Fruit fly (Drosophila melanogaster) whole organism, embryonic: Measurements from ENCODE around the gene CG15439.
A peak's percentile ranks its signal among the peaks of the same experiment; 100 is the strongest.

ENCODE experiments used
- Aef1 ChIP-seq: fragments of 200-800 bp; sonication (Bioruptor generic); IDR thresholded peaks from 3 replicates; pipeline ENCODE4 v1.3.6; 2022; ENCODE audit warnings: missing biosample characterization, missing genetic modification characterization
- Antp ChIP-seq: fragments of 200-800 bp; sonication (Bioruptor generic); optimal IDR thresholded peaks from 3 replicates; lab custom pipeline; 2016; ENCODE audit warnings: missing biosample characterization, missing genetic modification characterization
- CG10979 ChIP-seq: fragments of 200-800 bp; sonication (Bioruptor generic); optimal IDR thresholded peaks from 2 replicates; lab custom pipeline; 2018; ENCODE audit warnings: missing biosample characterization, mild to moderate bottlenecking, missing genetic modification characterization, moderate library complexity
- CG11093 ChIP-seq: fragments of 200-800 bp; sonication (Bioruptor generic); IDR thresholded peaks from 3 replicates; pipeline ENCODE4 v1.3.6; 2022; ENCODE audit warnings: missing biosample characterization, missing genetic modification characterization
- CG13894 ChIP-seq: fragments of 200-800 bp; sonication (Bioruptor generic); optimal IDR thresholded peaks from 3 replicates; lab custom pipeline; 2018; ENCODE audit warnings: missing biosample characterization, mild to moderate bottlenecking, missing genetic modification characterization, moderate library complexity
- CG15073 ChIP-seq: fragments of 200-800 bp; sonication (Bioruptor generic); optimal IDR thresholded peaks from 2 replicates; lab custom pipeline; 2016; ENCODE audit warnings: missing biosample characterization, missing genetic modification characterization
- CG15269 ChIP-seq: fragments of 200-800 bp; sonication (Bioruptor generic); optimal IDR thresholded peaks from 2 replicates; lab custom pipeline; 2018; ENCODE audit warnings: missing biosample characterization, mild to moderate bottlenecking, missing genetic modification characterization, moderate library complexity
- CG1603 ChIP-seq: fragments of 200-800 bp; sonication (Bioruptor generic); optimal IDR thresholded peaks from 2 replicates; lab custom pipeline; 2019; ENCODE audit warnings: missing biosample characterization, mild to moderate bottlenecking, missing genetic modification characterization, moderate library complexity
- CG17359 ChIP-seq: fragments of 200-800 bp; sonication (Bioruptor generic); optimal IDR thresholded peaks from 3 replicates; lab custom pipeline; 2018; ENCODE audit warnings: missing biosample characterization, mild to moderate bottlenecking, missing genetic modification characterization, moderate library complexity
- CG18011 ChIP-seq: fragments of 200-800 bp; sonication (Bioruptor generic); optimal IDR thresholded peaks from 2 replicates; lab custom pipeline; 2017; ENCODE audit warnings: missing biosample characterization, missing genetic modification characterization, mild to moderate bottlenecking, moderate library complexity, missing genotype
- CG2678 ChIP-seq: fragments of 200-800 bp; sonication (Bioruptor generic); optimal IDR thresholded peaks from 3 replicates; lab custom pipeline; 2019; ENCODE audit warnings: missing biosample characterization, mild to moderate bottlenecking, missing genetic modification characterization, moderate library complexity
- CG2889 ChIP-seq: fragments of 200-800 bp; sonication (Bioruptor generic); IDR thresholded peaks from 3 replicates; pipeline ENCODE4 v1.3.6; 2022; ENCODE audit warnings: missing biosample characterization, missing genetic modification characterization
- CG30403 ChIP-seq: fragments of 200-800 bp; sonication (Bioruptor generic); optimal IDR thresholded peaks from 3 replicates; lab custom pipeline; 2016; ENCODE audit warnings: missing biosample characterization, missing genetic modification characterization
- CG34376 ChIP-seq: fragments of 200-800 bp; sonication (Bioruptor generic); optimal IDR thresholded peaks from 2 replicates; lab custom pipeline; 2018; ENCODE audit warnings: missing biosample characterization, mild to moderate bottlenecking, missing genetic modification characterization
- CG3838 ChIP-seq: fragments of 200-800 bp; sonication (Bioruptor generic); optimal IDR thresholded peaks from 3 replicates; lab custom pipeline; 2016; ENCODE audit warnings: missing biosample characterization, missing genetic modification characterization
- CG6791 ChIP-seq: fragments of 200-800 bp; sonication (Bioruptor generic); IDR thresholded peaks from 3 replicates; pipeline ENCODE4 v1.3.6; 2022; ENCODE audit warnings: missing biosample characterization, missing genetic modification characterization; ENCODE audit not compliant: partially characterized antibody
- Gsc ChIP-seq: fragments of 200-800 bp; sonication (Bioruptor generic); IDR thresholded peaks from 2 replicates; pipeline ENCODE4 v1.3.6; 2022; ENCODE audit warnings: missing biosample characterization, missing genetic modification characterization
- HmgD ChIP-seq: fragments of 200-800 bp; sonication (Bioruptor generic); optimal IDR thresholded peaks from 3 replicates; lab custom pipeline; 2016; ENCODE audit warnings: missing biosample characterization, missing genetic modification characterization
- Lim3 ChIP-seq: fragments of 200-800 bp; sonication (Bioruptor generic); IDR thresholded peaks from 2 replicates; pipeline ENCODE4 v1.3.6; 2022; ENCODE audit warnings: missing biosample characterization, missing genetic modification characterization
- Mrtf ChIP-seq: fragments of 200-800 bp; sonication (Bioruptor generic); IDR thresholded peaks from 3 replicates; pipeline ENCODE4 v1.3.6; 2022; ENCODE audit warnings: missing biosample characterization, missing genetic modification characterization
- NFAT ChIP-seq: fragments of 200-800 bp; sonication (Bioruptor generic); IDR thresholded peaks from 2 replicates; pipeline ENCODE4 v1.3.6; 2022; ENCODE audit warnings: missing biosample characterization, missing genetic modification characterization
- Nf-YA ChIP-seq: fragments of 200-800 bp; sonication (Bioruptor generic); IDR thresholded peaks from 2 replicates; pipeline ENCODE4 v1.3.6; 2022; ENCODE audit warnings: missing biosample characterization, missing genetic modification characterization
- Nf-YB ChIP-seq: fragments of 200-800 bp; sonication (Bioruptor generic); optimal IDR thresholded peaks from 3 replicates; lab custom pipeline; 2019; ENCODE audit warnings: missing biosample characterization, mild to moderate bottlenecking, missing genetic modification characterization, moderate library complexity
- Ravus ChIP-seq: fragments of 200-800 bp; sonication (Bioruptor generic); IDR thresholded peaks from 2 replicates; pipeline ENCODE4 v1.3.6; 2022; ENCODE audit warnings: missing biosample characterization, missing genetic modification characterization
- Sox102F ChIP-seq: fragments of 200-800 bp; sonication (Bioruptor generic); optimal IDR thresholded peaks from 2 replicates; lab custom pipeline; 2018; ENCODE audit warnings: missing biosample characterization, mild to moderate bottlenecking, missing genetic modification characterization, moderate library complexity
- Stat92E ChIP-seq, 3 experiments: fragments of >200 bp in 2 of 3; fragments of 200-800 bp in 1 of 3; sonication (Bioruptor generic) in 1 of 3; optimal IDR thresholded peaks; 2 replicates each; lab custom pipeline; 2017 to 2019; ENCODE audit warnings: missing biosample characterization in 3 of 3, missing genetic modification characterization in 3 of 3, mild to moderate bottlenecking in 1 of 3, moderate library complexity in 1 of 3
- Vsx1 ChIP-seq: fragments of 200-800 bp; sonication (Bioruptor generic); optimal IDR thresholded peaks from 2 replicates; lab custom pipeline; 2017; ENCODE audit warnings: missing biosample characterization, mild to moderate bottlenecking, missing genetic modification characterization, missing genetic modification reagents
- ac ChIP-seq: fragments of 200-800 bp; sonication (Bioruptor generic); optimal IDR thresholded peaks from 3 replicates; lab custom pipeline; 2017; ENCODE audit warnings: missing biosample characterization, mild to moderate bottlenecking, missing genetic modification characterization
- bab2 ChIP-seq: fragments of 200-800 bp; sonication (Bioruptor generic); optimal IDR thresholded peaks from 2 replicates; lab custom pipeline; 2016; ENCODE audit warnings: missing biosample characterization, missing genetic modification characterization
- da ChIP-seq: fragments of 200-800 bp; sonication (Bioruptor generic); optimal IDR thresholded peaks from 2 replicates; lab custom pipeline; 2016; ENCODE audit warnings: missing biosample characterization, missing genetic modification characterization
- dm ChIP-seq: fragments of 200-800 bp; sonication (Bioruptor generic); optimal IDR thresholded peaks from 3 replicates; lab custom pipeline; 2016; ENCODE audit warnings: missing biosample characterization, missing genetic modification characterization
- dmrt11E ChIP-seq: fragments of 200-800 bp; sonication (Bioruptor generic); optimal IDR thresholded peaks from 3 replicates; lab custom pipeline; 2018; ENCODE audit warnings: missing biosample characterization, mild to moderate bottlenecking, missing genetic modification characterization, moderate library complexity
- dmrt99B ChIP-seq: fragments of 200-800 bp; sonication (Bioruptor generic); optimal IDR thresholded peaks from 2 replicates; lab custom pipeline; 2018; ENCODE audit warnings: missing biosample characterization, mild to moderate bottlenecking, missing genetic modification characterization, moderate library complexity
- ewg ChIP-seq: fragments of 200-800 bp; sonication (Bioruptor generic); optimal IDR thresholded peaks from 3 replicates; lab custom pipeline; 2017; ENCODE audit warnings: mild to moderate bottlenecking, missing biosample characterization, missing genetic modification reagents, missing genetic modification characterization
- fru ChIP-seq: fragments of >200 bp; optimal IDR thresholded peaks from 2 replicates; lab custom pipeline; 2017
- gro ChIP-seq: fragments of 200-800 bp; sonication (Bioruptor generic); optimal IDR thresholded peaks from 2 replicates; lab custom pipeline; 2016; ENCODE audit warnings: missing biosample characterization, missing genetic modification characterization
- hth ChIP-seq: fragments of >200 bp; optimal IDR thresholded peaks from 2 replicates; lab custom pipeline; 2017; ENCODE audit warnings: inconsistent platforms
- jing ChIP-seq: fragments of 200-800 bp; sonication (Bioruptor generic); optimal IDR thresholded peaks from 2 replicates; lab custom pipeline; 2018; ENCODE audit warnings: missing biosample characterization, mild to moderate bottlenecking, missing genetic modification characterization
- kni ChIP-seq: fragments of 200-800 bp; sonication (Bioruptor generic); optimal IDR thresholded peaks from 3 replicates; lab custom pipeline; 2017; ENCODE audit warnings: mild to moderate bottlenecking, missing biosample characterization, missing genetic modification reagents, missing genetic modification characterization
- lbe ChIP-seq: fragments of 200-800 bp; sonication (Bioruptor generic); optimal IDR thresholded peaks from 2 replicates; lab custom pipeline; 2016; ENCODE audit warnings: missing biosample characterization, mild to moderate bottlenecking, missing genetic modification characterization
- pnt ChIP-seq: fragments of 200-800 bp; sonication (Bioruptor generic); optimal IDR thresholded peaks from 3 replicates; lab custom pipeline; 2016; ENCODE audit warnings: missing biosample characterization, missing genetic modification characterization
- prd ChIP-seq, 3 experiments: fragments of >200 bp in 2 of 3; fragments of 200-800 bp in 1 of 3; sonication (Bioruptor generic) in 1 of 3; optimal IDR thresholded peaks in 2 of 3; IDR thresholded peaks in 1 of 3; 2 replicates in 2 of 3; 3 replicates in 1 of 3; pipeline versions ENCODE4 v1.3.6 to Lab custom; 2017 to 2022; ENCODE audit warnings: missing biosample characterization in 1 of 3, missing genetic modification characterization in 1 of 3
- psq ChIP-seq: fragments of 200-800 bp; sonication (Bioruptor generic); optimal IDR thresholded peaks from 2 replicates; lab custom pipeline; 2017; ENCODE audit warnings: missing biosample characterization, missing genetic modification characterization
- schlank ChIP-seq: fragments of 200-800 bp; sonication (Bioruptor generic); optimal IDR thresholded peaks from 2 replicates; lab custom pipeline; 2018; ENCODE audit warnings: missing biosample characterization, mild to moderate bottlenecking, missing genetic modification characterization
- sisA ChIP-seq: fragments of 200-800 bp; sonication (Bioruptor generic); IDR thresholded peaks from 2 replicates; pipeline ENCODE4 v1.3.6; 2022; ENCODE audit warnings: missing biosample characterization, missing genetic modification characterization
- sqz ChIP-seq: fragments of 200-800 bp; sonication (Bioruptor generic); optimal IDR thresholded peaks from 3 replicates; lab custom pipeline; 2018; ENCODE audit warnings: missing biosample characterization, mild to moderate bottlenecking, missing genetic modification characterization
- trh ChIP-seq: fragments of 200-800 bp; sonication (Bioruptor generic); optimal IDR thresholded peaks from 2 replicates; lab custom pipeline; 2016; ENCODE audit warnings: missing biosample characterization, missing genetic modification characterization
- zen2 ChIP-seq: fragments of 200-800 bp; sonication (Bioruptor generic); IDR thresholded peaks from 3 replicates; pipeline ENCODE4 v1.3.6; 2022; ENCODE audit warnings: missing biosample characterization, missing genetic modification characterization; ENCODE audit not compliant: partially characterized antibody

CG15439 gene

DNA sequence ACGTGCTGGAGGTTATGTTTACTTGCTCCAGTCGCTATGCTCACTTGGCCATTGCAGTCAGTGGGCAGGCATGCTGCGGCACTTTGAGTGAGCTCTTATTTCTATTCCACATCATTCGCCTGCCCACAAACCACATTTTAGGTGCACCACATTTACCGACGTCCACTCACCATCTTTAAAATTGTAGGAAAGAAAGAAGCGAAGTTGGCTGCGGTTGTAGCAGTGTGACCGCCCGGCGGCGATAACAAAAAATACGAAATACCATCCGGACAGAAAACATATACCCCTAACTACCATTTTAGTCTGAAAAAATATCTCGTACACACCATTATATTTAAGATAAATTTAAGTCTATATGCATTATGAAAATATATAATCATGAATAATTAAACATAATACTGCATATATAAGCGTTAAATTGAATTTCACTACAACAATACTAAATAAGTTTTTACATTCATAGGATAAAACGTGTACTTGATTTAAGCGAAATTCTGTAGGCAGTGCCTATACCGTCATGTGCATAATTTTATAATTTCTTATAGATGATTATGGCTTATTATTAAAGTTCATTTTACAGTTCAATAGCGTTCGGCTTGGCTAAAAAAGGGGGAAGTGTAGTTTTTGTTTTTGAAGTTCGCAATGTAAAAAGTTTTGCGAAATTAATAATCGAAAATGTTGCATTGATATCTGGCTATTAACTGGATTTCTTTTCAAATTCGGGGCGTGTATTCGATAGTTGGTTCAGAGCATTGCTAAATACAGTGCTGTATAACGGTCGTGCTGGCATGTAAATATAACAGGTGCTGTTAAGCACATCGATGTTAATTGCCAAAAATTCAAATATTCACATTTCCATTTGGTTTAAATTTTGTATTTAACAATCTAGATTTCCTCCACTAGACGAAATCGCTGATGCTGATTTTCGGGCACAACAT, 5.5 kb upstream of the CG15439 start, which contains the start of gene RpL27A (continued):
- TF ChIP-seq CG18011 (GFP tag; lab: Kevin White, UChicago) (peak; percentile 67), prd (optimal IDR thresholded peaks at IDR 0.05; lab: Kevin White, UChicago) (no peak), prd (GFP tag; IDR thresholded peaks at IDR 0.05; lab: Robert Waterston, UW) (peak; percentile 65), Mrtf (peak; percentile 43; the same call in 1 of the 3 replicates), jing (GFP tag; lab: Kevin White, UChicago) (no peak), dm (GFP tag; lab: Kevin White, UChicago) (peak; percentile 97), schlank (tag; lab: Kevin White, UChicago) (peak; percentile 84), kni (GFP tag; lab: Kevin White, UChicago) (peak; percentile 63), Antp (GFP tag; lab: Kevin White, UChicago) (peak; percentile 49), Stat92E (GFP tag; optimal IDR thresholded peaks at IDR 0.05; lab: Kevin White, UChicago) (peak in 1 of 3 experiments; percentile 46), CG13894 (tag; lab: Kevin White, UChicago) (peak; percentile 72), ac (GFP tag; lab: Kevin White, UChicago) (peak; percentile 74), Lim3 (GFP tag; lab: Robert Waterston, UW) (no peak), CG2678 (tag; lab: Kevin White, UChicago) (peak; percentile 68), CG11093 (GFP tag; lab: Robert Waterston, UW) (no peak), hth (lab: Kevin White, UChicago) (no peak), CG6791 (GFP tag; lab: Robert Waterston, UW) (peak; percentile 53; the same call in 1 of the 3 replicates), Ravus (GFP tag; lab: Robert Waterston, UW) (no peak), CG34376 (GFP tag; lab: Kevin White, UChicago) (peak; percentile 90), CG30403 (peak; percentile 67), sisA (peak; percentile 54; the same call in 1 of the 2 replicates), Vsx1 (GFP tag; lab: Kevin White, UChicago) (peak; percentile 74), dmrt99B (tag; lab: Kevin White, UChicago) (peak; percentile 59), NFAT (GFP tag; lab: Robert Waterston, UW) (peak; percentile 92), Nf-YA (peak; percentile 63), ewg (GFP tag; lab: Kevin White, UChicago) (peak; percentile 69), CG10979 (peak; percentile 49), psq (GFP tag; lab: Kevin White, UChicago) (peak; percentile 51), Gsc (GFP tag; lab: Robert Waterston, UW) (no peak), fru (no peak), lbe (GFP tag; lab: Kevin White, UChicago) (peak; percentile 63), da (GFP tag; lab: Kevin White, UChicago) (peak; percentile 12), CG17359 (tag; lab: Kevin White, UChicago) (peak; percentile 72), Aef1 (GFP tag; lab: Robert Waterston, UW) (peak; percentile 63; the same call in 2 of the 3 replicates), trh (GFP tag; lab: Kevin White, UChicago) (peak; percentile 75), Sox102F (peak; percentile 76), bab2 (GFP tag; lab: Kevin White, UChicago) (peak; percentile 36), sqz (GFP tag; lab: Kevin White, UChicago) (no peak), CG15073 (GFP tag; lab: Kevin White, UChicago) (no peak), dmrt11E (peak; percentile 58), gro (peak; percentile 23), zen2 (no peak), CG15269 (tag; lab: Kevin White, UChicago) (peak; percentile 75), CG2889 (GFP tag; lab: Robert Waterston, UW) (0 out of 3 replicates have a peak, but pooled peaks have one; percentile 52), CG1603 (peak; percentile 87), pnt (GFP tag; lab: Kevin White, UChicago) (no peak), HmgD (GFP tag; lab: Kevin White, UChicago) (peak; percentile 39), CG3838 (GFP tag; lab: Kevin White, UChicago) (peak; percentile 50), Nf-YB (peak; percentile 57)
